Fruit fly (Drosophila melanogaster) whole organism, adult: ENCODE measurements around the gene SclA.

Experiments
- CG11617 ChIP-seq: fragments of 200-800 bp; sonication (Bioruptor generic); optimal IDR thresholded peaks from 2 replicates; lab custom pipeline; 2017; ENCODE audit warnings: mild to moderate bottlenecking, missing biosample characterization, missing genetic modification reagents, missing genetic modification characterization
- CG12768 ChIP-seq: fragments of 200-800 bp; sonication (Bioruptor generic); optimal IDR thresholded peaks from 2 replicates; lab custom pipeline; 2017; ENCODE audit warnings: missing biosample characterization, missing genetic modification characterization, mild to moderate bottlenecking, moderate library complexity, missing genetic modification reagents
- CG14711 ChIP-seq: fragments of 200-800 bp; sonication (Bioruptor generic); optimal IDR thresholded peaks from 2 replicates; lab custom pipeline; 2018; ENCODE audit warnings: missing biosample characterization, mild to moderate bottlenecking, missing genetic modification characterization, moderate library complexity
- CG1620 ChIP-seq: fragments of 200-800 bp; sonication (Bioruptor generic); optimal IDR thresholded peaks from 2 replicates; lab custom pipeline; 2016; ENCODE audit warnings: missing biosample characterization, missing genetic modification characterization
- CG33017 ChIP-seq: fragments of 200-800 bp; sonication (Bioruptor generic); optimal IDR thresholded peaks from 2 replicates; lab custom pipeline; 2018; ENCODE audit warnings: missing biosample characterization, mild to moderate bottlenecking, missing genetic modification characterization, moderate library complexity
- CG5204 ChIP-seq: fragments of 200-800 bp; sonication (Bioruptor generic); optimal IDR thresholded peaks from 2 replicates; lab custom pipeline; 2016; ENCODE audit warnings: missing biosample characterization, missing genetic modification characterization
- CG7045 ChIP-seq: fragments of 200-800 bp; sonication (Bioruptor generic); optimal IDR thresholded peaks from 2 replicates; lab custom pipeline; 2017; ENCODE audit warnings: missing biosample characterization, mild to moderate bottlenecking, missing genetic modification characterization
- CG7101 ChIP-seq: fragments of 200-800 bp; sonication (Bioruptor generic); optimal IDR thresholded peaks from 2 replicates; lab custom pipeline; 2018; ENCODE audit warnings: missing biosample characterization, mild to moderate bottlenecking, missing genetic modification characterization, moderate library complexity
- Clk ChIP-seq: fragments of 200-800 bp; sonication (Bioruptor generic); optimal IDR thresholded peaks from 2 replicates; lab custom pipeline; 2017; ENCODE audit warnings: missing biosample characterization, missing genetic modification characterization
- Crg-1 ChIP-seq: fragments of 200-800 bp; sonication (Bioruptor generic); optimal IDR thresholded peaks from 2 replicates; lab custom pipeline; 2016; ENCODE audit warnings: missing biosample characterization, missing genetic modification characterization
- Hr96 ChIP-seq: fragments of 200-800 bp; sonication (Bioruptor generic); optimal IDR thresholded peaks from 2 replicates; lab custom pipeline; 2016; ENCODE audit warnings: missing biosample characterization, missing genetic modification characterization
- Mnt ChIP-seq: fragments of 200-800 bp; sonication (Bioruptor generic); optimal IDR thresholded peaks from 2 replicates; lab custom pipeline; 2016; ENCODE audit warnings: missing biosample characterization, mild to moderate bottlenecking, missing genetic modification characterization
- bab1 ChIP-seq: fragments of 200-800 bp; sonication (Bioruptor generic); optimal IDR thresholded peaks from 3 replicates; lab custom pipeline; 2019; ENCODE audit warnings: missing biosample characterization, mild to moderate bottlenecking, missing genetic modification characterization, moderate library complexity
- cic ChIP-seq: fragments of 200-800 bp; sonication (Bioruptor generic); optimal IDR thresholded peaks from 2 replicates; lab custom pipeline; 2017; ENCODE audit warnings: missing biosample characterization, mild to moderate bottlenecking, missing genetic modification characterization, moderate library complexity
- cnc ChIP-seq, 2 experiments: fragments of >200 bp; optimal IDR thresholded peaks; 2 replicates each; lab custom pipeline; 2017
- kay ChIP-seq: fragments of 200-800 bp; sonication (Bioruptor generic); peaks from one replicate; lab custom pipeline; 2016; ENCODE audit warnings: missing biosample characterization, missing genetic modification characterization, borderline replicate concordance
- ovo ChIP-seq: fragments of 200-800 bp; sonication (Bioruptor generic); optimal IDR thresholded peaks from 2 replicates; lab custom pipeline; 2016; ENCODE audit warnings: missing biosample characterization, missing genetic modification characterization
- pad ChIP-seq: fragments of 200-800 bp; sonication (Bioruptor generic); optimal IDR thresholded peaks from 3 replicates; lab custom pipeline; 2017; ENCODE audit warnings: missing biosample characterization, missing genetic modification characterization, mild to moderate bottlenecking, moderate library complexity, missing genetic modification reagents
- tj ChIP-seq: fragments of 200-800 bp; sonication (Bioruptor generic); optimal IDR thresholded peaks from 3 replicates; lab custom pipeline; 2017; ENCODE audit warnings: missing biosample characterization, mild to moderate bottlenecking, missing genetic modification characterization, moderate library complexity
- toe ChIP-seq: fragments of 200-800 bp; sonication (Bioruptor generic); optimal IDR thresholded peaks from 2 replicates; lab custom pipeline; 2016; ENCODE audit warnings: missing biosample characterization, missing genetic modification characterization

The SclA gene

DNA sequence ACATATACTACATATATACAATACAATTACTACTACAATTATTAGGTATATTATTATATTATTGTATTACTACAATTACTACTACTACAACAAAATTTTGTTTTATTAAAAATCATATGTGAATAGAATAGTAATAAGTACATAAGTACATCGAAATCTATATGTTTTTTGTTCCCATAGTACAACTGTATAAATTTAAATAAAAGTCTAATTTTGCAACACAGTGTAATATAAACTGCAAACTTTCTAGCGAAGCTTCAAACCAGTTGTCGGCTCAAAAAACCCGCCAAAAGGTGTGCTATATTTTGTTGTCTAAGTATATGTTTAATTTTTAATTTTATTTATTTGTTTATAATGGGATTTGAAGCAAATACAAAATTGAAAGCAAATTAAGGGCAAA, 21.8 kb downstream of the SclA start:
- TF ChIP-seq Hr96 = no peak
- no peak for TF ChIP-seq cic (GFP tag; lab: Kevin White, UChicago)
- no peak for TF ChIP-seq bab1 (GFP tag; lab: Kevin White, UChicago)
- no peak for TF ChIP-seq Crg-1 (GFP tag; lab: Kevin White, UChicago)
- TF ChIP-seq kay = no peak
- no peak for TF ChIP-seq Mnt (GFP tag; lab: Kevin White, UChicago)
- no peak for TF ChIP-seq cnc (optimal IDR thresholded peaks at IDR 0.05; lab: Kevin White, UChicago)
- TF ChIP-seq Clk = no peak

DNA sequence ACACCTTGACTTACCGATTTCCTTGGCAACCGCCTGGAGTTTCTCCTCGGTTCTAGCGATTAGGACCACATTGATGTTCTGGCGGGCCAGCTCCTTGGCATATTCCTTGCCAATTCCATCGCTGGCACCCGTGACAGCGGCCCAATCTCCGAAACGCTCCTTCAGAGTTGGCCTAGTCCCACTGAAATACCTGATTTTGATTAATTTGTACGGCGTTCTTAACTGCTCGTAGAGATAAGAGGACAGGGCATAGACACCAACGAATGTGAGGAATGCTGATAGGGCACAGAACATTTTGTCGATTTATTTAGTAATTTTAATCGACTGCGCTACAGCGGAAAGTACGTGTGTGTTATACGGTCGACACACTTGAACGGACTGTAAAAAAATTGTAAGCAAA, 23.4 kb downstream of the SclA start, which contains the start of gene CG6012:
TSS of gene CG6012 (minus strand) at position 364 of the 400 bp plus-strand sequence.
- TF ChIP-seq cic (GFP tag; lab: Kevin White, UChicago) (peak; percentile 11), cnc (optimal IDR thresholded peaks at IDR 0.05; lab: Kevin White, UChicago) (no peak)

DNA sequence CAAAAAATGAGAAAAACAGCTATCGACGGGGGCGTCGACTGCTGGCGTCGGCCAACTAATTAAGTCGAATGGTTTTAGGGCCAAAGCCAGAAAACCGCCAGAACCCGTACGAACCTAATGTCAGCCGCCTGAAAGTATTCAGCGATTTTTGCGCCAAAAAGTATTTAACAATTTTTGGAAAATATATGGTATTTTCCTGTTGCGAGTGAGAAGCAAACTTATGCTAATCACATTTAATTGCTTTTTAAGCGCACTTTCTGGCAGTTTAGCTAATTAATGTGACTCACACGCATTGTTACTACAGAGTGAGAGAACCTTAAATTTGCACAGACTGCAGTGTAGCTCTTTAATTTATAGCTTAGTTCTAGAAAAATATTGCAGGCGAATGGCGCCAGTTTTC, 24.8 kb downstream of the SclA start:
- no peak for TF ChIP-seq CG33017 (tag; lab: Kevin White, UChicago)
- no peak for TF ChIP-seq tj (GFP tag; lab: Kevin White, UChicago)
- TF ChIP-seq Hr96 = no peak
- no peak for TF ChIP-seq pad (GFP tag; lab: Kevin White, UChicago)
- no peak for TF ChIP-seq bab1 (GFP tag; lab: Kevin White, UChicago)
- no peak for TF ChIP-seq Clk
- no peak for TF ChIP-seq cic (GFP tag; lab: Kevin White, UChicago)
- TF ChIP-seq toe (GFP tag; lab: Kevin White, UChicago) = no peak
- TF ChIP-seq cnc (optimal IDR thresholded peaks at IDR 0.05; lab: Kevin White, UChicago) = no peak
- no peak for TF ChIP-seq CG5204
- no peak for TF ChIP-seq CG11617 (GFP tag; lab: Kevin White, UChicago)
- no peak for TF ChIP-seq CG7101
- TF ChIP-seq ovo = no peak
- no peak for TF ChIP-seq Crg-1 (GFP tag; lab: Kevin White, UChicago)
- no peak for TF ChIP-seq CG1620 (GFP tag; lab: Kevin White, UChicago)
- TF ChIP-seq CG12768 = no peak
- TF ChIP-seq CG7045 (GFP tag; lab: Kevin White, UChicago) = no peak
- TF ChIP-seq CG14711 (tag; lab: Kevin White, UChicago) = no peak
- no peak for TF ChIP-seq kay
- no peak for TF ChIP-seq Mnt (GFP tag; lab: Kevin White, UChicago)

DNA sequence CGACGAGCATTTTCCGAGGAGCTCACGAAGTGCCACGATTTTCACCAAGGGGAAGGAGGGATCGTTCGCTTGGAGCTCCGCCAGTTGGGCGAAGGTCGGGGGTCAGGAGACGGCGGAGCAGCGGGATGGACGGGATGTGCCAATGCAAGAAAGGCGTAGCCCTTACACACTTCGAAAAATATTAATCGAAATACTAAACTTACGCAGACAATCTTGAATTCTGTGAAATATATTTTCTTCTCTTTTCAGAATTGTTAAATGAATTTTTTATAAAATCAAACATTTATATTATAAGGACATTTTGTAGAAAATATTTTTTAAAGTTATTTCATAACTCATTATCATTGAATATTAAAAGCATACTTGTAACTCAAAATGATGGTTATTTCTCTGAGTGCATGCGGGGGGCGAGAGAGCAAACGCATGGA, 31.1 kb downstream of the SclA start:
- TF ChIP-seq CG11617 (GFP tag; lab: Kevin White, UChicago) (no peak), toe (GFP tag; lab: Kevin White, UChicago) (no peak), Mnt (GFP tag; lab: Kevin White, UChicago) (no peak), Clk (no peak), CG1620 (GFP tag; lab: Kevin White, UChicago) (no peak), CG7101 (no peak), CG12768 (no peak)

DNA sequence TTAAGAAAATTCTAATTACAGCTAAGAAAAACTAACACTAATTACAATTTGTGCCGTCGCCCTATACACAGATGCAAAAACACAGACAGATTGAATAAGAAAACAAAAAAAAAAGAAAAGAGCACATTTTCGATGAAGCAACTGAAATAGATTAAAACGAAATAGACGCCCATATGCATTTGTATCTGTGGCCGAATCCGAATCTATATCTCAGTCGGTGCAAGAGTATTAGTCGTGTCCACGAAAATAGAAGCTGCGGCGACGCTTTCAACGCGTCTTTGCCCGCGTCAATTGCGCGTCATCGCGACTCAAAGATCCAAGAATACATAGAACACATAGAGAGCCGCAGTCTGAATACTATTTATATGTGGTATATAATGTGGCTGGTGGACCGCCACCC, 37.2 kb downstream of the SclA start:
- no peak for TF ChIP-seq cnc (optimal IDR thresholded peaks at IDR 0.05; lab: Kevin White, UChicago)
- peak; percentile 54 for TF ChIP-seq kay

DNA sequence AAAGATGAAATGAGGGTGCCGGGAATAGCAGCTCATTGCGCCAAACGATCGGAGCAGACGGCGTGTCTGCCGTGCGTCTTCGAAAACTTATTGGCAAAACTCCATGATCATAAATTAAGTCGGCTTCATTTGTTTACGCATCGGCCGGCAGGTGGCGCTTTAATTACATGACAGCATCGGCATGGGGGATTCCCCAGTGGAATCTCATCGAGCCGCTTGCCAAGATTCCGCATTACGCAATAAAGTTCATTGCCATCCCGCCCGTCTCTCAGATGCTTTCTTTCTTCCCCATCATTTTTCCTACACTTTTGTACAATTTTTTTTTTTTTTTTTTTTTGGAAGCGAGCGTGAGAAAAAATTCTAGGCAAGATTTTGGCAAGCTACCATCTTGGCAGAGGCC, 38.8 kb downstream of the SclA start:
- no peak for TF ChIP-seq bab1 (GFP tag; lab: Kevin White, UChicago)
- TF ChIP-seq Clk = no peak
- no peak for TF ChIP-seq cnc (optimal IDR thresholded peaks at IDR 0.05; lab: Kevin White, UChicago)
- no peak for TF ChIP-seq CG14711 (tag; lab: Kevin White, UChicago)
- TF ChIP-seq CG5204 = no peak
- no peak for TF ChIP-seq CG12768
- TF ChIP-seq pad (GFP tag; lab: Kevin White, UChicago) = no peak
- TF ChIP-seq CG7045 (GFP tag; lab: Kevin White, UChicago) = no peak
- TF ChIP-seq ovo = no peak
- no peak for TF ChIP-seq CG33017 (tag; lab: Kevin White, UChicago)
- no peak for TF ChIP-seq cic (GFP tag; lab: Kevin White, UChicago)
- TF ChIP-seq Hr96 = no peak
- no peak for TF ChIP-seq kay
- no peak for TF ChIP-seq tj (GFP tag; lab: Kevin White, UChicago)
- TF ChIP-seq Mnt (GFP tag; lab: Kevin White, UChicago) = no peak

DNA sequence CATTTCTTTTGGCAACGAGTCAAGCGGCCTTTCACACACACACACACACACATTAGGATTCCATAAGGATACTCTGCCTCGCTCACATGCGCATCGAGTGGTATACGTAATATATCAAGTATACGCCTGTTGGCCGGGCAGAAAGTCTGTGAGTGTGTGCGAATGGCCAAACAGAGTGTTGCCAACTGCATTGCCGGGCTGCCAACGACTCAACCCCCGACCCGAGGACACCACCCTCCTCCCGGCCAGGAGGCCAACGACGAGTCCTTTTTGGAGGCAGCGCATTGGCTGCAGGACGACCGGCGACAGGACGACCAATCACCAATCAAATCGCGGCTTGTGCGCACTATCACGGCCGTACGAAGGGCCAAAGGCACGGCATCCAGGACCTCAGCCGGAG, 39.9 kb downstream of the SclA start:
- TF ChIP-seq Clk (no peak), Mnt (GFP tag; lab: Kevin White, UChicago) (no peak), CG7045 (GFP tag; lab: Kevin White, UChicago) (no peak), cic (GFP tag; lab: Kevin White, UChicago) (no peak), kay (no peak)

DNA sequence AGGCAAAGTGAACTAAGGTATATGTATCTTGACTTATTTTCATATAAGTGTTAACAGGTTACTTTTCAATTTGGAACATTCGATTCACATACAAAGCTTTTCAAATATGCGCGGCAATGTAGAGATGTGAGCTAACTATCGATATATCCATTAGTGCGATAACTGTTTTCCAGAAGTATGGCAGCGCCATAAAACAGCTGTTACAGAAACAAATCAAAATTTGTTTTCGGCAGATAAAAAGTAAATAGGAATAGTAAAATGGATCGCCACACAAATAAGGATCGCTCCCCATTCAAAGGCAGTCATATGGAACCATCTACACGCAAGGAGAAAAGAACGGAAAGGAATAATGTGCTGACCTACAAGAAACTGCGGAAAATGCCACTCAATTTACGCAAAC, 41.5 kb downstream of the SclA start, which contains the start of the genes CG32832, CG31743 and CG34313:
TSS of gene CG32832 (minus strand) at position 3 of the 400 bp plus-strand sequence.
TSS of gene CG31743 (plus strand) at position 230 of the 400 bp plus-strand sequence.
TSS of gene CG34313 (plus strand) at position 230 of the 400 bp plus-strand sequence.
- TF ChIP-seq ovo (no peak), Hr96 (no peak), Mnt (GFP tag; lab: Kevin White, UChicago) (no peak), CG7045 (GFP tag; lab: Kevin White, UChicago) (no peak), Crg-1 (GFP tag; lab: Kevin White, UChicago) (no peak), CG11617 (GFP tag; lab: Kevin White, UChicago) (no peak), cic (GFP tag; lab: Kevin White, UChicago) (no peak), kay (no peak), pad (GFP tag; lab: Kevin White, UChicago) (no peak), cnc (optimal IDR thresholded peaks at IDR 0.05; lab: Kevin White, UChicago) (no peak), CG1620 (GFP tag; lab: Kevin White, UChicago) (no peak), toe (GFP tag; lab: Kevin White, UChicago) (no peak), CG5204 (no peak), CG12768 (no peak), Clk (no peak), CG14711 (tag; lab: Kevin White, UChicago) (no peak), CG7101 (no peak), bab1 (GFP tag; lab: Kevin White, UChicago) (no peak), CG33017 (tag; lab: Kevin White, UChicago) (no peak), tj (GFP tag; lab: Kevin White, UChicago) (no peak)
